Worm (Caenorhabditis elegans): Measurements from ENCODE around the gene F41G3.5.
A peak's percentile ranks its signal among the peaks of the same experiment; 100 is the strongest.

Gene F41G3.5

DNA sequence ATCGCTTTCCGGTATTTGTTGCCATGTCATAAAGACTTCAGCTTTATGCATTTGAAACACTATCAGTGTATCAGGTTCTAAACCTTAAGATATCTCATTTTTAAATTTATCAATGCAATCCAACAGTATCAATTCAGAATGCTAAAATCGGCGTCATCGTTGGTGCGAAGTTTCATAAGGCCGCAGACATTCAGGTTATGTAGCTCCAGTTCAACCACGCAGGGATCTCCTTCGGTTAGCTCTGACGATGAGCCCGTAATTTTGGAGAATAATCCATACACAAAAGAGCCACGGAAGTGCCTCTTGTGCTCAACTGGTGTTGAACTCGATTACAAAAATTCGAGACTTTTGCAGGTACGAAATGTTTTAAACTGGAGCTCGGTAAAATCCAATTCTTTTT lies 10.4 kb upstream of the F41G3.5 start, which contains the start of gene mrps-18.C:
Gene mrps-18.C (plus strand): TSS at position 138 of the 400 bp plus-strand sequence.
- no peak for TF ChIP-seq snpc-4 (tag; optimal IDR thresholded peaks at IDR 0.05)
- no peak for TF ChIP-seq nhr-67 (tag; optimal IDR thresholded peaks at IDR 0.05)
- no peak for TF ChIP-seq hmg-11 (tag; optimal IDR thresholded peaks at IDR 0.05)
- TF ChIP-seq nhr-76 (tag; optimal IDR thresholded peaks at IDR 0.05), result no peak
- no peak for TF ChIP-seq ztf-11 (tag; optimal IDR thresholded peaks at IDR 0.05)
- TF ChIP-seq unc-39 (tag; optimal IDR thresholded peaks at IDR 0.05), result no peak
- TF ChIP-seq jun-1 (tag; optimal IDR thresholded peaks at IDR 0.05), result no peak
- no peak for TF ChIP-seq ceh-16 (tag; optimal IDR thresholded peaks at IDR 0.05)
- TF ChIP-seq zag-1 (tag; optimal IDR thresholded peaks at IDR 0.05), result no peak
- no peak for TF ChIP-seq skn-1 (tag; optimal IDR thresholded peaks at IDR 0.05)

DNA sequence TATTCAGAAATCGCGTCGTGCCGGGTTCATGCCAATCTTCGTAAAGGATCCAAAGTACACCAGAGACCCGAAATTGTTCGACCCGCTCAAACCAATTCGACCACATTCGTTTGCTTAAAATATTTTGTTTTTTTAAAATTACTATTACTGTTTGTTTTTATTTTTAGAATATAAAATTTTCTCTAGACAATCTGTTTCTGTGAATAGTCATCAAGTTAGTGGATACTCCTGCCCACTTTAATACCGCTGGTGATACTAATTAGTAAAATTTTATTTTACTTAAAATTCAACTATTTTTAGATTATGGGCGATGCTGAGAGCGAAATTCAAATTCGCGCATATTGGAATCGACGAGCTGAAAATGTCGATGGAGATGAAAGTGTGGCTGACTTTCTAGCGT lies 9.9 kb upstream of the F41G3.5 start, which contains the start of gene T14B4.1:
Gene T14B4.1 (plus strand): TSS at position 301 of the 400 bp plus-strand sequence.
- TF ChIP-seq nhr-77 (tag; optimal IDR thresholded peaks at IDR 0.05), result no peak
- TF ChIP-seq nhr-237 (tag; optimal IDR thresholded peaks at IDR 0.05), result no peak
- no peak for TF ChIP-seq nhr-67 (tag; optimal IDR thresholded peaks at IDR 0.05)

DNA sequence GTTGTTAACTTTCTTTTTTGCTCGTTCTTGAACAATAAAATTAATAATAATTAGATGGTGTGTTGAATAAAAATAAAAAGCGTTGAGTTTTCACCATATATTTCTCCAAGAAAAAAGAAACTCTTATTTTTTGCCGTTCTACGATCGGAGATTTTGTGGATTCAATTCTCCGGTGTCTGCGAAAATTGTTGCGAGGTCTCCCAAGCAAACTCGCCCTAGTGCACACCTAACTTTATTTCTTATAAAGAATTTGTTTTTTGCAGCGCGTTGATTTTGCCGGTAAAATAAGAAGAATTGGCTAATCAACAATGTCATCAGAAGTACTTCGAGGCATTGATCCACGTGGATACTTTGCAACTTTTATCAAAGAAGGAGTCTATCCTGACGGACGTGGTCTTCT lies 5.1 kb upstream of the F41G3.5 start, which contains the start of gene exos-8:
Gene exos-8 (plus strand): TSS at position 264 of the 400 bp plus-strand sequence.
- TF ChIP-seq lin-15B (tag; optimal IDR thresholded peaks at IDR 0.05), result peak; percentile 83
- no peak for TF ChIP-seq nhr-11 (tag; optimal IDR thresholded peaks at IDR 0.05)
- peak; percentile 40 for TF ChIP-seq nhr-25 (tag; optimal IDR thresholded peaks at IDR 0.05)
- peak; percentile 80 for TF ChIP-seq pha-4 (tag; optimal IDR thresholded peaks at IDR 0.05)
- no peak for TF ChIP-seq nhr-12 (tag; optimal IDR thresholded peaks at IDR 0.05)
- TF ChIP-seq tbx-2 (tag; optimal IDR thresholded peaks at IDR 0.05), result no peak
- TF ChIP-seq unc-62 (GFP tag; optimal IDR thresholded peaks at IDR 0.05), result no peak
- TF ChIP-seq nhr-23 (tag; optimal IDR thresholded peaks at IDR 0.05), result peak; percentile 50
- TF ChIP-seq mml-1 (tag; optimal IDR thresholded peaks at IDR 0.05), result no peak
- peak; percentile 54 for TF ChIP-seq nhr-43 (tag; optimal IDR thresholded peaks at IDR 0.05; ENCODE audit: poor library complexity, severe bottlenecking)
- TF ChIP-seq egl-27 (tag; optimal IDR thresholded peaks at IDR 0.05), result no peak
- peak; percentile 37 for TF ChIP-seq elt-2 (tag; optimal IDR thresholded peaks at IDR 0.05)
- TF ChIP-seq daf-12 (tag; optimal IDR thresholded peaks at IDR 0.05), result no peak
- TF ChIP-seq pqm-1 (tag; optimal IDR thresholded peaks at IDR 0.05), result peak; percentile 49
- no peak for TF ChIP-seq zag-1 (tag; optimal IDR thresholded peaks at IDR 0.05)
- TF ChIP-seq R02D3.7 (tag; optimal IDR thresholded peaks at IDR 0.05), result peak; percentile 12
- TF ChIP-seq hmg-11 (tag; optimal IDR thresholded peaks at IDR 0.05), result no peak
- no peak for TF ChIP-seq fkh-10 (GFP tag; optimal IDR thresholded peaks at IDR 0.05)
- TF ChIP-seq nfya-1 (tag; optimal IDR thresholded peaks at IDR 0.05; ENCODE audit: insufficient read depth), result peak; percentile 65
- TF ChIP-seq lin-39 (tag; optimal IDR thresholded peaks at IDR 0.05), result no peak
- TF ChIP-seq eor-1 (tag; optimal IDR thresholded peaks at IDR 0.05), result no peak
- no peak for TF ChIP-seq elt-3 (tag; optimal IDR thresholded peaks at IDR 0.05)
- no peak for TF ChIP-seq fkh-2 (tag; optimal IDR thresholded peaks at IDR 0.05)
- no peak for TF ChIP-seq ama-1 (optimal IDR thresholded peaks at IDR 0.05)
- no peak for TF ChIP-seq snpc-4 (tag; optimal IDR thresholded peaks at IDR 0.05)
- TF ChIP-seq elt-1 (tag; optimal IDR thresholded peaks at IDR 0.05), result no peak
- TF ChIP-seq mdl-1 (tag; optimal IDR thresholded peaks at IDR 0.05), result no peak
- no peak for TF ChIP-seq lsy-12 (tag; optimal IDR thresholded peaks at IDR 0.05)
- peak; percentile 61 for TF ChIP-seq egl-5 (tag; optimal IDR thresholded peaks at IDR 0.05)
- no peak for TF ChIP-seq ceh-28 (tag; optimal IDR thresholded peaks at IDR 0.05)

DNA sequence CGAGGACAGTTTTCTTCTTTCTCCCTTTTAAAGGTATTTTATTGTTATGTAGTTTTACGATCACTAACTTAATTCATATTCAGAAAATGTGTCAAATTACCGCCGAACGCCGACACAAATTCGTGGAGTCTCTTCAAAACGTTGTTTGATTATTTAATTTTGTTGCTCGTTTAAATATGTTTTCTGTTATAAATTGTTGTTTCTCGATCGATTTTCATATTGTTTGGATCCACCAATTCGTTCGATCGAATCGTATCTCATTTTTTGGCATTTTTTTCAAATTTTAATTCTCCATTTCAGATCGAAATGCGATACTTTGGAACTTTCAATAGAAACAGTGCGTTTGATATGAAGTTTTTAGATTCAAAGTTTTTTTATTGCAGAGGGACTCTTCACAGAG lies 3.9 kb upstream of the F41G3.5 start, which contains the start of gene F41G3.6:
Gene F41G3.6 (plus strand): TSS at position 301 of the 400 bp plus-strand sequence.
- TF ChIP-seq zag-1 (tag; optimal IDR thresholded peaks at IDR 0.05) (no peak), fkh-2 (tag; optimal IDR thresholded peaks at IDR 0.05) (no peak), elt-3 (tag; optimal IDR thresholded peaks at IDR 0.05) (no peak), nhr-12 (tag; optimal IDR thresholded peaks at IDR 0.05) (no peak), tbx-2 (tag; optimal IDR thresholded peaks at IDR 0.05) (no peak), eor-1 (tag; optimal IDR thresholded peaks at IDR 0.05) (no peak), jun-1 (tag; optimal IDR thresholded peaks at IDR 0.05) (no peak), ceh-16 (tag; optimal IDR thresholded peaks at IDR 0.05) (no peak), mdl-1 (tag; optimal IDR thresholded peaks at IDR 0.05) (no peak), ZK546.5 (tag; optimal IDR thresholded peaks at IDR 0.05) (no peak), nhr-237 (tag; optimal IDR thresholded peaks at IDR 0.05) (no peak), nhr-76 (tag; optimal IDR thresholded peaks at IDR 0.05) (no peak), ztf-11 (tag; optimal IDR thresholded peaks at IDR 0.05) (no peak), lsy-12 (tag; optimal IDR thresholded peaks at IDR 0.05) (no peak), nhr-23 (tag; optimal IDR thresholded peaks at IDR 0.05) (no peak)
